Fruit fly (Drosophila melanogaster): Measurements from ENCODE around the gene CG42564.

The CG42564 gene

dm6 chr3R:6413771-6414438 is 39.6 kb downstream of the CG42564 start (continued):
- no peak for TF ChIP-seq CG3163 (GFP tag; optimal IDR thresholded peaks at IDR 0.05)
- TF ChIP-seq sob (GFP tag; IDR thresholded peaks at IDR 0.05) = 0 out of 2 replicates have a peak, but pooled peaks have one; percentile 7
- no peak for TF ChIP-seq hbn (GFP tag; IDR thresholded peaks at IDR 0.05; ENCODE audit: partially characterized antibody)
- TF ChIP-seq Dip2 (GFP tag; IDR thresholded peaks at IDR 0.05) = no peak
- TF ChIP-seq onecut (GFP tag; IDR thresholded peaks at IDR 0.05) = peak; percentile 97
- no peak for TF ChIP-seq NC2α (GFP tag; optimal IDR thresholded peaks at IDR 0.05)
- no peak for TF ChIP-seq CG11093 (GFP tag; IDR thresholded peaks at IDR 0.05)
- TF ChIP-seq vfl (GFP tag; optimal IDR thresholded peaks at IDR 0.05) = no peak
- TF ChIP-seq CG17359 (tag; optimal IDR thresholded peaks at IDR 0.05) = no peak
- TF ChIP-seq fu2 (GFP tag; optimal IDR thresholded peaks at IDR 0.05) = no peak
- TF ChIP-seq Opbp (GFP tag; IDR thresholded peaks at IDR 0.05; ENCODE audit: partially characterized antibody) = no peak
- TF ChIP-seq Neu2 (GFP tag; optimal IDR thresholded peaks at IDR 0.05; ENCODE audit: borderline replicate concordance) = no peak
- no peak for TF ChIP-seq CrebB (tag; optimal IDR thresholded peaks at IDR 0.05)
- no peak for TF ChIP-seq insv (GFP tag; optimal IDR thresholded peaks at IDR 0.05)
- peak; percentile 4 for TF ChIP-seq CG18599 (GFP tag; optimal IDR thresholded peaks at IDR 0.05)
- no peak for TF ChIP-seq CG3847 (GFP tag; IDR thresholded peaks at IDR 0.05)
- TF ChIP-seq gsb-n (tag; optimal IDR thresholded peaks at IDR 0.05) = no peak
- no peak for TF ChIP-seq corto (GFP tag; optimal IDR thresholded peaks at IDR 0.05)
- no peak for TF ChIP-seq usp (GFP tag; optimal IDR thresholded peaks at IDR 0.05)
- 0 out of 2 replicates have a peak, but pooled peaks have one; percentile 2 for TF ChIP-seq Drgx (GFP tag; IDR thresholded peaks at IDR 0.05)
- no peak for TF ChIP-seq CG8944 (GFP tag; optimal IDR thresholded peaks at IDR 0.05)
- no peak for TF ChIP-seq CG1529 (GFP tag; optimal IDR thresholded peaks at IDR 0.05)
- no peak for TF ChIP-seq Ada2b (GFP tag; IDR thresholded peaks at IDR 0.05)
- TF ChIP-seq cg (GFP tag; optimal IDR thresholded peaks at IDR 0.05) = peak; percentile 65
- TF ChIP-seq Usf (GFP tag; optimal IDR thresholded peaks at IDR 0.05) = no peak
- TF ChIP-seq CG3995 (GFP tag; optimal IDR thresholded peaks at IDR 0.05) = no peak
- TF ChIP-seq kay (GFP tag; optimal IDR thresholded peaks at IDR 0.05) = no peak
- no peak for TF ChIP-seq CG10267 (tag; optimal IDR thresholded peaks at IDR 0.05)
- TF ChIP-seq Sin3A (optimal IDR thresholded peaks at IDR 0.05) = no peak
- TF ChIP-seq crol (GFP tag; IDR thresholded peaks at IDR 0.05) = no peak
- TF ChIP-seq salm (tag; optimal IDR thresholded peaks at IDR 0.05) = no peak
- TF ChIP-seq CG2712 (tag; optimal IDR thresholded peaks at IDR 0.05) = no peak
- no peak for TF ChIP-seq CG12942 (GFP tag; optimal IDR thresholded peaks at IDR 0.05)
- TF ChIP-seq HLHmδ (GFP tag; optimal IDR thresholded peaks at IDR 0.05) = no peak
- no peak for TF ChIP-seq Adf1 (GFP tag; IDR thresholded peaks at IDR 0.05)
- no peak for TF ChIP-seq CG7556 (GFP tag; optimal IDR thresholded peaks at IDR 0.05)
- no peak for TF ChIP-seq CG14710 (tag; optimal IDR thresholded peaks at IDR 0.05)

- TF ChIP-seq CG3407 (GFP tag; optimal IDR thresholded peaks at IDR 0.05) = peak; percentile 99
- no peak for TF ChIP-seq onecut (GFP tag; IDR thresholded peaks at IDR 0.05)
- TF ChIP-seq CG2120 (GFP tag; optimal IDR thresholded peaks at IDR 0.05) = peak; percentile 7
- no peak for TF ChIP-seq CG43689 (GFP tag; IDR thresholded peaks at IDR 0.05)
- TF ChIP-seq CG17328 (GFP tag; IDR thresholded peaks at IDR 0.05) = no peak
- TF ChIP-seq CG9727 (GFP tag; optimal IDR thresholded peaks at IDR 0.05) = peak; percentile 55
- TF ChIP-seq CG13424 (tag; optimal IDR thresholded peaks at IDR 0.05) = peak; percentile 46
- TF ChIP-seq trh (GFP tag; optimal IDR thresholded peaks at IDR 0.05) = no peak
- no peak for TF ChIP-seq Fer2 (tag; optimal IDR thresholded peaks at IDR 0.05)
- TF ChIP-seq caup (GFP tag; optimal IDR thresholded peaks at IDR 0.05; ENCODE audit: severe bottlenecking) = peak; percentile 36
- TF ChIP-seq sens (GFP tag) = peak; percentile 74
- TF ChIP-seq fd96Cb (tag; optimal IDR thresholded peaks at IDR 0.05) = peak; percentile 3
- TF ChIP-seq run (tag; optimal IDR thresholded peaks at IDR 0.05) = no peak
- TF ChIP-seq CG17361 (GFP tag; IDR thresholded peaks at IDR 0.05) = peak; percentile 74
- peak; percentile 46 for TF ChIP-seq CG8924 (tag; optimal IDR thresholded peaks at IDR 0.05)
These were observed 40.4 kb downstream of the CG42564 start for dm6 chr3R:6414439-6415344.

All from whole organism, embryonic.